Fruit fly (Drosophila melanogaster): ENCODE results near the gene Snx17.

Gene Snx17

DNA sequence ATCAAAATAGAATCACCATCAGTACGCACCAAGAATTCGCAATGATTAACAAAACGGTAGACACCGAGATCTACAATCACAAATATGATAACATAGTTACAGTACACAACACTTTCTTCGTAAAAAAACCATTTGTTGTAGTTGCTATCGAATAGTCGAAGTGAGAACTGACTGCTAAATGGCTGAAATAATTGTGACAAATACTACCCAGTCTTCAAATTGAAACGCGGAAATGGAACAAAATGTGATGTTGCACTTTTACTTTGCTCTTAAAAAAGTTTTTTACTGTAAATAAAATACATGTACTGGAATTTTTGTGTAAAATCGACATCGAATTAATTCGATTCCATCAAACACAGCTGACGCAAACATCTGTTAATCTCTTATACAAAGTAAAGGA is 24.7 kb upstream of the Snx17 start, which contains the start of gene ova:
Gene ova (minus strand): TSS at position 183 of the 400 bp plus-strand sequence.
- no peak for TF ChIP-seq usp (GFP tag; optimal IDR thresholded peaks at IDR 0.05)

DNA sequence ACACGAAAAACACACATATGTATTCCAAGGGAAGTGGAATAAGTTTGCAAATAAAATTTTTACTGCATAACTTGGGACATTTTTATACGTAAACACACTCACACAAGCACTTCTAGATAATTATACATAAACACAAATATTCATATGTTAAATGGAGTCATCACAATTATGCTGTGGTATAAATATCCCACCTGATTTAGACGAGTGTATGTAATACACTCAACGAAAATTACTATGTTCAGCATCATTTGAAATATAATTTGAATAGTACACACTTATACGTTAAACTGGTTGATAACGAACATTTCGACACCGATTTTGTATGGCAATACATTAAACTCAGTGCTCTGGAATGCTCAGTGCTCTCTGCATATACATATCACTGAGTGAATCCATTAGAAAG is 24.3 kb upstream of the Snx17 start:
- TF ChIP-seq Dll (optimal IDR thresholded peaks at IDR 0.05): no peak
- TF ChIP-seq CG8478 (optimal IDR thresholded peaks at IDR 0.05): no peak
- no peak for TF ChIP-seq usp (GFP tag; optimal IDR thresholded peaks at IDR 0.05)
- TF ChIP-seq EcR (GFP tag; optimal IDR thresholded peaks at IDR 0.05): no peak
- TF ChIP-seq psq (optimal IDR thresholded peaks at IDR 0.05): no peak
- no peak for TF ChIP-seq pan (optimal IDR thresholded peaks at IDR 0.05)

DNA sequence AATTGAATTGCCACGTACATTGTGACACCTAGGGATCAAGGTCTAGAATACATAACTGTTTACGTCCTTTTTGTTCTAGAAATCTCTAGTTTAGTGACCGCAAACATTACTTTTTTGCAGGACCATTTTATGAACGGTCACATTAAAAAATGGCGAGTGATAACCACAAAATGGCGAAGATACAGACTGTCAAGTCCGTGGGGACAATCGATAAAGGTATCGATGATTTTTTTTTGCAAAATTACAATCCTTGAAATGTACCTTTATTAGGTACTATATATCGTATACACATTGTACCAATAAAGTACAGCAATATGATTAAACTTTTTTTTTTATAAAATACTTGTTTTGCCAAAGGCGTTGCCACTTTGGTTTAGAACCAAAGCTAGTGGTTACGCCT is 23.7 kb upstream of the Snx17 start:
- TF ChIP-seq pan (optimal IDR thresholded peaks at IDR 0.05) (no peak), CG8478 (optimal IDR thresholded peaks at IDR 0.05) (no peak), usp (GFP tag; optimal IDR thresholded peaks at IDR 0.05) (no peak), EcR (GFP tag; optimal IDR thresholded peaks at IDR 0.05) (no peak), psq (optimal IDR thresholded peaks at IDR 0.05) (no peak), Dll (optimal IDR thresholded peaks at IDR 0.05) (no peak)

DNA sequence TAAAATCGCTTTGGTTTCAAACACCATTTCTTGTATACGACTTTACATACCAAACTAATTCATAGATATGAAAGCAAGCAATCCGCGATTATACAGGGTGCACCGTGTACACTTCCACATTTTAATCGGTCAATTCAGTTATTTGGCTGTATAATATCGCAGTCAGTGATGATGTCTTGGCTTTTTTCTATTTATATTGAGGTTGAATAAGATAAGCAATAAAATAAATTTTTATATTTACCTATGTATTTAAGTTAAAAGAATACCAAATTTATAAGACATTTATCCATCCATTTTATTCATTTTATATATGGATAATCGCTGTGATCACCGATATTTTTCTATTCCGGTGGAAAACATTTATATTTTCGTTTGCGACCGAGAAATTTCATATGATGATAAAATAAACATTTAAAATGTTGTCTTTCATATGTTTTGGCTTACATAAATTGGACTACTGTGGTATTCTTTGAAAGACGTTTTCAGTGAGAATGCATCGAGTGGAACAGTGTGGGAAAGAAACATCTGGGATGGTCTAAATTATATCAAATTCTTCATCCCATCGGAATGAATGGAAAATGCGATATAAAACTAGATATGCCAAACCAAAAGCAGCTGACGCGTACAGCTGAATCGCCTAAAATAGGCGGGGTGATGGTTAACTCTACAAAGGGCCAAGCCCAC is 20.1 kb upstream of the Snx17 start, which contains the start of gene CG5708:
Gene CG5708 (minus strand): TSS at position 85 of the 684 bp plus-strand sequence.
- TF ChIP-seq usp (GFP tag; optimal IDR thresholded peaks at IDR 0.05) (no peak), psq (optimal IDR thresholded peaks at IDR 0.05) (no peak), CG8478 (optimal IDR thresholded peaks at IDR 0.05) (no peak), Dll (optimal IDR thresholded peaks at IDR 0.05) (no peak), EcR (GFP tag; optimal IDR thresholded peaks at IDR 0.05) (no peak), pan (optimal IDR thresholded peaks at IDR 0.05) (no peak)

DNA sequence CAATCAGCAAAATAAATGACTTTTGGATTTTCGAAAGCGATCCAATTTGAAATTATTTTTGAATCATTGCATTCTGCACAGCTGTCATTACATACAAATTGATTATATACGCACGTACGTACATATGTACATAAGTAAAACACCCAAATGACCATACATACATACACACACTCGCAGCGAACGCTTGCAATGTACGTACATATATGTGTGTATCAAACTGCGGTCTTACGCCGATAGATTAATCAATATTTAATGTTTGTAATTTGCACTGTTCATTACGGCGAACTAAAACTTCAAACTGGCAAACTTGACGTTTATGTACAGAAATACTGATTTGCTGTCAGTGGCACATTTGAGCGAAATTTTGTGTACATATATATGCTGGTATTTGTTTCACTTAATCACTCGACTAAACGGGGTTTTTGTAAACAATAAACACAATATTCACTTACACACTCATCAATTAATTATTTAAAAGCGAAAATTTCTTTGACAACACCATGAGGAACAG is 19.5 kb upstream of the Snx17 start:
- TF ChIP-seq Dll (optimal IDR thresholded peaks at IDR 0.05) (no peak), usp (GFP tag; optimal IDR thresholded peaks at IDR 0.05) (no peak)

DNA sequence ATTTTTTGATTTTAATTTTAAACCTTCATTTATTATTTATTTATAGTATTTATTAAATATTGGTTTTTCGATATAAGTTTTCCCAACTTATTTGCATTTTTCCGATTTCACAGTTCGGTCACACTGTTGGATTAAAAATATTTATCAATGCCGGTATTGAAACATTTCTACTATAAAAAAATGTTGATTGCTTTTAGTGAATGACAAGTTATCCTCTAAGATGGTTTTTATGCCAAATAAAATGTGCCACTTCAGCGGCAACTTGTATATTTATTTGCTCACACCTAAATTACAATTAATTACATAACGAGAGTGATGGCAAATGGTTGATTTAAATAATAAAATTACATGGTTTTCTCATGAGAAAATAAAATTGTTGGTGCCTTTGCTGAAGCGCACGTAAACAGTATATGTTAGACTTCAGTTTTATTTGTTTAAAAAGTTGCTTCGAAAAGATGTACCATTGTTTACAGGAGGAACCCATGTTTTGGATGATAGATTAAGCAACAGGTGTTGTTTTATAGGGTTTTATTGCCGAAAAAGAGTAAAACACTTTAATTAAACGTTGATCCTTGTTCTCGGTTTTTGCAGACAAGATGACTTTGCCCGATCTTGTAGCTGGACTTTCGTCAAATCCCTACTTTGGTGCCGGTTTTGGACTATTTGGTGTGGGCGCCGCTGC is 15.9 kb upstream of the Snx17 start, which contains the start of gene Bcs1:
Gene Bcs1 (plus strand): TSS at position 108 of the 682 bp plus-strand sequence.
- TF ChIP-seq usp (GFP tag; optimal IDR thresholded peaks at IDR 0.05) (no peak), EcR (GFP tag; optimal IDR thresholded peaks at IDR 0.05) (no peak), pan (optimal IDR thresholded peaks at IDR 0.05) (no peak), CG8478 (optimal IDR thresholded peaks at IDR 0.05) (no peak), psq (optimal IDR thresholded peaks at IDR 0.05) (no peak), Dll (optimal IDR thresholded peaks at IDR 0.05) (no peak)

DNA sequence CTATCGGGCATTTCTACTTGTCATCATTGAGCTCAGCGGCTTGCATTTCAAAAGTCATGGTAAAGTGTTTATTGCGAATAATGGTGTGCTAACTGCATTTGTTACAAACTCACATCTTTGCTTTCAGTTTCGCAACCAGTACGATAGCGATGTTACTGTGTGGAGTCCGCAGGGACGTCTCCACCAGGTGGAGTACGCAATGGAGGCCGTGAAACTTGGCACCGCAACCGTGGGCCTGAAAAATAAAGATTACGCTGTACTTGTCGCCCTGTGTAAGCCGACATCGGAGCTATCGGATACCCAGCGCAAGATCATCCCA is 14.6 kb upstream of the Snx17 start:
- TF ChIP-seq usp (GFP tag; optimal IDR thresholded peaks at IDR 0.05): no peak
- TF ChIP-seq EcR (GFP tag; optimal IDR thresholded peaks at IDR 0.05): no peak
- TF ChIP-seq Dll (optimal IDR thresholded peaks at IDR 0.05): no peak
- no peak for TF ChIP-seq CG8478 (optimal IDR thresholded peaks at IDR 0.05)
- TF ChIP-seq pan (optimal IDR thresholded peaks at IDR 0.05): no peak
- no peak for TF ChIP-seq psq (optimal IDR thresholded peaks at IDR 0.05)

DNA sequence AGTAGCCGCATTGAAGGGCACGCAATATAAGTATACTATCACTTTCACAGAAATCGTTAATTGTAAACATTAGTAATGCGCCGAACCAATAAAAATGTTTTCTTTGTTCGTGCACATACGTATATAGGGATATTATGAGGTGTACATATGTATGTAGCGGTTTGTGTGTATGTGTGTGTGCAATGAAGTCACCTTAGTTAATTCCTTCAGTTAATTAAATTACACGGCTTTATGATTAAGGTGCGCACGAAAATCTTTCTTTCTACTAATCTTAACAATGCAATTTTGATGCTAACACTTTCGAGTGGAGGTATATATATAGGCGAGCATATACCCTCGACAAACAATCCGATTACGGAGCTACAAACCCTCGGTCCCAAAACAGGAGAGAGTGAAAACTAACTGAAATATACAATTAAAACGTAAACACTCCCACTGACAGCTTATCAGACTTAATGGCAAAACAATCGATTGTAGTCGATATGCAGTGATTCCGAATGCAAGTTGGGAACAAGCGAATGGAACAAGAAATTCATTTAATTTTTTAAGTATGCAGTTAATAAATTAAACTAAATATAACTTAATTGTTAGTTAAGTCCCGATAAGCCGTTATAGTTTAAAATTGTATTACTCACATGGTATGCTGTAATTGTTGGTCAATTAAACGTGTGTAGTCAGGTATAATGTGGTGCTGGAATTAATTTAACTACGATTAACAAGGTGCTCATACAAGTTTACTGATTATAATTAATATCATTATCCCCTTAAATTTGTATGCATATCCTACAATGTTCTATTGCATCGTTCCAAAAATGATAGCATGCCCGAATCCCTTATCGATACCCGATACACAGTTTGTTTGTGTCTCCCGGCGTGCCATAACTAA is 14.0 kb upstream of the Snx17 start, which contains the start of the genes Npc1a and Prosalpha6:
Gene Npc1a (minus strand): TSS at position 716 of the 886 bp plus-strand sequence.
Gene Prosalpha6 (plus strand): TSS at position 851 of the 886 bp plus-strand sequence.
- TF ChIP-seq EcR (GFP tag; optimal IDR thresholded peaks at IDR 0.05) (no peak), Dll (optimal IDR thresholded peaks at IDR 0.05) (no peak), pan (optimal IDR thresholded peaks at IDR 0.05) (no peak), usp (GFP tag; optimal IDR thresholded peaks at IDR 0.05) (no peak), CG8478 (optimal IDR thresholded peaks at IDR 0.05) (no peak), psq (optimal IDR thresholded peaks at IDR 0.05) (no peak)

DNA sequence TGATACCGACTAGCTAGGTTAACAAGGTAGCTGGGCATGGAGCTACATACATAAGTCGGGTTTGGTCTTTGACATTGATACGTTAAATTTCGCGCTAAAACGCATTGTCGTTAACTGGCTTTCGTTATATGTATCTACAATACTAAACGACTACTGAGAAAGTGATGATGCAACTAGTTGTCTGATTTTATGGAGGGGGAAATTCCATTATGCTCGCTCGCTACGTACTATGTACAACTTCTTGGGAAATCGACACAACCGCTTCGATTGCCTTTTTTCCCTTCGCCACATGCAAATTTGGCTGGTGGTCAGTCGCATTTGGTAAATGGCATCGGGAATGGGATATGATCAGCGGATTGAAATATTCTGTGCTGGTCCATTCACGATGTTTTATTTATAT is 13.2 kb upstream of the Snx17 start:
- TF ChIP-seq CG8478 (optimal IDR thresholded peaks at IDR 0.05): no peak
- TF ChIP-seq usp (GFP tag; optimal IDR thresholded peaks at IDR 0.05): no peak
- no peak for TF ChIP-seq psq (optimal IDR thresholded peaks at IDR 0.05)
- TF ChIP-seq Dll (optimal IDR thresholded peaks at IDR 0.05): no peak
- TF ChIP-seq pan (optimal IDR thresholded peaks at IDR 0.05): no peak
- TF ChIP-seq EcR (GFP tag; optimal IDR thresholded peaks at IDR 0.05): no peak

DNA sequence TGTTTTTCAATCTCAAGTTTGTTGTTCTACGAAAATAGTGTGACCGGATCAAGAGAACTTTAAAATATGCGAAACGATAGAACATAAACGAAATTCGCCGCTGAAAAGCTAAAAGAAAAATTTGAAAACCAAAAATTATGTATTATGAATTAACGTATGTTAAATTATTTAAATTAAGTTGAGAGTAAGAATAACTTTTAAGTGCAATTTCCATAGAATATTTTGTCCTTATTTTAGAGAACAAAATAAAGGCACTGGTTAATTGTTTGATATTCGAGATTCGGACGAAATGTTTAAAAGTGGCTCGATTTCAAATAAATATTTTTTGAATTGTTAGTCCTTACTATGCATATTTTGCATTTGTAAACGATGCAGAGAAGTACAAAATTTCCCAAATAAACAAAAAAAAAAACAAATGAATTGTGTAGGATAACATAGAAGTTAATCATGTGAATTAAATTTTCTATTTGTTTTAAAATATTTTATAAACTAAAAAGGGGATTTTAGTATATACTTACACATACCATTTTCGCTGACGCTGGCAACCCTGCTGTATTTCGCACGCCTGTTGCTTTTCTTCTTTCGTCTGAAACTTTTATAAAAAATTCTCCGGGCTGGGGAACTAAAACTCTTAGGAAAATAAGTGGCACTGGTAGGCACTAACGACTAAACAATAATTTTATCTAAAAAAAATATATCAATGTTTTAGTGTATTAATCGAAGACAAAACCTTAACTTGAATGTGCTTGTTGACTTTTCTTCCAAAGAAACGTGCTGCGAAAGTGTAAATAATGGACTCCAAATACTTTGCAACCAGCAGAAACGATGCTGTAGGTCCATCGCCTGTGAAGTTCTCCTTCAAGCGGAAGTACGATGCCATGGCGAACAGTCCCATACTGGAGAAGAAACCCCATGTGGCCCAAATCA is 4.1 kb upstream of the Snx17 start, which contains the start of the genes CG5727 and ath:
Gene CG5727 (minus strand): TSS at position 51 of the 927 bp plus-strand sequence.
Gene ath (plus strand): TSS at position 513 of the 927 bp plus-strand sequence.
- no peak for TF ChIP-seq pan (optimal IDR thresholded peaks at IDR 0.05)
- TF ChIP-seq Dll (optimal IDR thresholded peaks at IDR 0.05): no peak
- TF ChIP-seq CG8478 (optimal IDR thresholded peaks at IDR 0.05): no peak
- TF ChIP-seq psq (optimal IDR thresholded peaks at IDR 0.05): no peak
- no peak for TF ChIP-seq usp (GFP tag; optimal IDR thresholded peaks at IDR 0.05)
- TF ChIP-seq EcR (GFP tag; optimal IDR thresholded peaks at IDR 0.05): no peak
